Fruit fly (Drosophila melanogaster) whole organism, embryonic: Measurements from ENCODE around the gene senju.

ENCODE experiments used
- Aef1 ChIP-seq: fragments of 200-800 bp; sonication (Bioruptor generic); IDR thresholded peaks from 3 replicates; pipeline ENCODE4 v1.3.6; 2022; ENCODE audit warnings: missing biosample characterization, missing genetic modification characterization
- B-H1 ChIP-seq: fragments of 200-800 bp; sonication (Bioruptor generic); IDR thresholded peaks from 3 replicates; pipeline ENCODE4 v1.3.6; 2022; ENCODE audit warnings: missing biosample characterization, missing genetic modification characterization
- B-H2 ChIP-seq: fragments of 200-800 bp; sonication (Bioruptor generic); optimal IDR thresholded peaks from 2 replicates; lab custom pipeline; 2018; ENCODE audit warnings: missing biosample characterization, mild to moderate bottlenecking, missing genetic modification characterization
- C15 ChIP-seq: fragments of 200-800 bp; sonication (Bioruptor generic); IDR thresholded peaks from 3 replicates; pipeline ENCODE4 v1.3.6; 2022; ENCODE audit warnings: missing biosample characterization, missing genetic modification characterization
- CG10274 ChIP-seq: fragments of 200-800 bp; sonication (Bioruptor generic); optimal IDR thresholded peaks from 3 replicates; lab custom pipeline; 2017; ENCODE audit warnings: missing biosample characterization, mild to moderate bottlenecking, missing genetic modification characterization
- CG10366 ChIP-seq: fragments of 200-800 bp; sonication (Bioruptor generic); IDR thresholded peaks from 2 replicates; pipeline ENCODE4 v1.3.6; 2022; ENCODE audit warnings: missing biosample characterization, missing genetic modification characterization
- CG11093 ChIP-seq: fragments of 200-800 bp; sonication (Bioruptor generic); IDR thresholded peaks from 3 replicates; pipeline ENCODE4 v1.3.6; 2022; ENCODE audit warnings: missing biosample characterization, missing genetic modification characterization
- CG12219 ChIP-seq: fragments of 200-800 bp; sonication (Bioruptor generic); optimal IDR thresholded peaks from 3 replicates; lab custom pipeline; 2018; ENCODE audit warnings: missing biosample characterization, mild to moderate bottlenecking, missing genetic modification characterization
- CG12744 ChIP-seq: fragments of 200-800 bp; sonication (Bioruptor generic); optimal IDR thresholded peaks from 2 replicates; lab custom pipeline; 2016; ENCODE audit warnings: missing biosample characterization, missing genetic modification characterization
- CG12769 ChIP-seq: fragments of 200-800 bp; sonication (Bioruptor generic); optimal IDR thresholded peaks from 2 replicates; lab custom pipeline; 2019; ENCODE audit warnings: missing biosample characterization, mild to moderate bottlenecking, missing genetic modification characterization, moderate library complexity
- CG13123 ChIP-seq: fragments of 200-800 bp; sonication (Bioruptor generic); optimal IDR thresholded peaks from 2 replicates; lab custom pipeline; 2016; ENCODE audit warnings: missing biosample characterization, missing genetic modification characterization
- CG13775 ChIP-seq: fragments of 200-800 bp; sonication (Bioruptor generic); optimal IDR thresholded peaks from 3 replicates; lab custom pipeline; 2017; ENCODE audit warnings: missing biosample characterization, mild to moderate bottlenecking, missing genetic modification characterization
- CG15011 ChIP-seq: fragments of 200-800 bp; sonication (Bioruptor generic); optimal IDR thresholded peaks from 3 replicates; lab custom pipeline; 2018; ENCODE audit warnings: missing biosample characterization, mild to moderate bottlenecking, missing genetic modification characterization
- CG15073 ChIP-seq: fragments of 200-800 bp; sonication (Bioruptor generic); optimal IDR thresholded peaks from 2 replicates; lab custom pipeline; 2016; ENCODE audit warnings: missing biosample characterization, missing genetic modification characterization
- CG16779 ChIP-seq: fragments of 200-800 bp; sonication (Bioruptor generic); IDR thresholded peaks from 2 replicates; pipeline ENCODE4 v1.3.6; 2022; ENCODE audit warnings: missing biosample characterization, missing genetic modification characterization
- CG17186 ChIP-seq: fragments of 200-800 bp; sonication (Bioruptor generic); optimal IDR thresholded peaks from 3 replicates; lab custom pipeline; 2017; ENCODE audit warnings: missing biosample characterization, missing genetic modification reagents, missing genetic modification characterization
- CG18011 ChIP-seq: fragments of 200-800 bp; sonication (Bioruptor generic); optimal IDR thresholded peaks from 2 replicates; lab custom pipeline; 2017; ENCODE audit warnings: missing biosample characterization, missing genetic modification characterization, mild to moderate bottlenecking, moderate library complexity, missing genotype
- CG4328 ChIP-seq: fragments of 200-800 bp; sonication (Bioruptor generic); optimal IDR thresholded peaks from 3 replicates; lab custom pipeline; 2017; ENCODE audit warnings: missing biosample characterization, missing genetic modification reagents, missing genetic modification characterization
- CG4730 ChIP-seq: fragments of 200-800 bp; sonication (Bioruptor generic); IDR thresholded peaks from 2 replicates; pipeline ENCODE4 v1.3.6; 2022; ENCODE audit warnings: missing biosample characterization, missing genetic modification characterization
- CG6689 ChIP-seq: fragments of 200-800 bp; sonication (Bioruptor generic); IDR thresholded peaks from 2 replicates; pipeline ENCODE4 v1.3.6; 2022; ENCODE audit warnings: missing biosample characterization, missing genetic modification characterization
- CG6765 ChIP-seq: fragments of 200-800 bp; sonication (Bioruptor generic); optimal IDR thresholded peaks from 3 replicates; lab custom pipeline; 2017; ENCODE audit warnings: missing biosample characterization, mild to moderate bottlenecking, missing genetic modification characterization
- CG6854 ChIP-seq: fragments of 200-800 bp; sonication (Bioruptor generic); optimal IDR thresholded peaks from 3 replicates; lab custom pipeline; 2017; ENCODE audit warnings: missing biosample characterization, mild to moderate bottlenecking, missing genetic modification characterization
- CG7357 ChIP-seq: fragments of 200-800 bp; sonication (Bioruptor generic); IDR thresholded peaks from 3 replicates; pipeline ENCODE4 v1.3.6; 2022; ENCODE audit warnings: missing biosample characterization, missing genetic modification characterization
- ERR ChIP-seq: fragments of 200-800 bp; sonication (Bioruptor generic); optimal IDR thresholded peaks from 2 replicates; lab custom pipeline; 2016; ENCODE audit warnings: missing biosample characterization, missing genetic modification characterization
- GATAe ChIP-seq: fragments of 200-800 bp; sonication (Bioruptor generic); conservative IDR thresholded peaks from 2 replicates; pipeline ENCODE4 v1.3.6; 2022; ENCODE audit warnings: missing biosample characterization, missing genetic modification characterization
- Gsc ChIP-seq: fragments of 200-800 bp; sonication (Bioruptor generic); IDR thresholded peaks from 2 replicates; pipeline ENCODE4 v1.3.6; 2022; ENCODE audit warnings: missing biosample characterization, missing genetic modification characterization
- Hey ChIP-seq: fragments of 200-800 bp; sonication (Bioruptor generic); optimal IDR thresholded peaks from 3 replicates; lab custom pipeline; 2018; ENCODE audit warnings: missing biosample characterization, mild to moderate bottlenecking, missing genetic modification characterization
- MBD-R2 ChIP-seq: fragments of 200-800 bp; sonication (Bioruptor generic); IDR thresholded peaks from 2 replicates; pipeline ENCODE4 v1.3.6; 2022; ENCODE audit warnings: missing biosample characterization, missing genetic modification characterization
- Poxn ChIP-seq: fragments of 200-800 bp; sonication (Bioruptor generic); IDR thresholded peaks from 2 replicates; pipeline ENCODE4 v1.3.6; 2022; ENCODE audit warnings: missing biosample characterization, missing genetic modification characterization
- abd-A ChIP-seq: fragments of 200-800 bp; sonication (Bioruptor generic); optimal IDR thresholded peaks from 3 replicates; lab custom pipeline; 2019; ENCODE audit warnings: missing biosample characterization, mild to moderate bottlenecking, missing genetic modification characterization, moderate library complexity
- ac ChIP-seq: fragments of 200-800 bp; sonication (Bioruptor generic); optimal IDR thresholded peaks from 3 replicates; lab custom pipeline; 2017; ENCODE audit warnings: missing biosample characterization, mild to moderate bottlenecking, missing genetic modification characterization
- aop ChIP-seq: fragments of 200-800 bp; sonication (Bioruptor generic); IDR thresholded peaks from 2 replicates; pipeline ENCODE4 v1.3.6; 2022; ENCODE audit warnings: missing biosample characterization, missing genetic modification characterization
- bcd ChIP-seq: fragments of 200-800 bp; sonication (Bioruptor generic); optimal IDR thresholded peaks from 2 replicates; lab custom pipeline; 2017; ENCODE audit warnings: missing biosample characterization, mild to moderate bottlenecking, missing genetic modification characterization
- croc ChIP-seq: fragments of 200-800 bp; sonication (Bioruptor generic); conservative IDR thresholded peaks from 3 replicates; pipeline ENCODE4 v1.3.6; 2022; ENCODE audit warnings: missing biosample characterization, missing genetic modification characterization
- gce ChIP-seq: fragments of 200-800 bp; sonication (Bioruptor generic); IDR thresholded peaks from 3 replicates; pipeline ENCODE4 v1.3.6; 2022; ENCODE audit warnings: missing biosample characterization, missing genetic modification characterization
- gro ChIP-seq: fragments of 200-800 bp; sonication (Bioruptor generic); optimal IDR thresholded peaks from 2 replicates; lab custom pipeline; 2016; ENCODE audit warnings: missing biosample characterization, missing genetic modification characterization
- hth ChIP-seq: fragments of >200 bp; optimal IDR thresholded peaks from 2 replicates; lab custom pipeline; 2017; ENCODE audit warnings: inconsistent platforms
- inv ChIP-seq: fragments of 200-800 bp; sonication (Bioruptor generic); IDR thresholded peaks from 2 replicates; pipeline ENCODE4 v1.3.6; 2022; ENCODE audit warnings: missing biosample characterization, missing genetic modification characterization; ENCODE audit not compliant: partially characterized antibody
- jing ChIP-seq: fragments of 200-800 bp; sonication (Bioruptor generic); optimal IDR thresholded peaks from 2 replicates; lab custom pipeline; 2018; ENCODE audit warnings: missing biosample characterization, mild to moderate bottlenecking, missing genetic modification characterization
- kah ChIP-seq: fragments of 200-800 bp; sonication (Bioruptor generic); optimal IDR thresholded peaks from 2 replicates; lab custom pipeline; 2018; ENCODE audit warnings: missing biosample characterization, mild to moderate bottlenecking, missing genetic modification characterization
- lbe ChIP-seq: fragments of 200-800 bp; sonication (Bioruptor generic); optimal IDR thresholded peaks from 2 replicates; lab custom pipeline; 2016; ENCODE audit warnings: missing biosample characterization, mild to moderate bottlenecking, missing genetic modification characterization
- p53 ChIP-seq: fragments of 200-800 bp; sonication (Bioruptor generic); optimal IDR thresholded peaks from 2 replicates; lab custom pipeline; 2016; ENCODE audit warnings: missing biosample characterization, missing genetic modification characterization
- pb ChIP-seq: fragments of 200-800 bp; sonication (Bioruptor generic); optimal IDR thresholded peaks from 3 replicates; lab custom pipeline; 2016; ENCODE audit warnings: missing biosample characterization, missing genetic modification characterization
- prd ChIP-seq, 3 experiments: fragments of >200 bp in 2 of 3; fragments of 200-800 bp in 1 of 3; sonication (Bioruptor generic) in 1 of 3; optimal IDR thresholded peaks in 2 of 3; IDR thresholded peaks in 1 of 3; 2 replicates in 2 of 3; 3 replicates in 1 of 3; pipeline versions ENCODE4 v1.3.6 to Lab custom; 2017 to 2022; ENCODE audit warnings: missing biosample characterization in 1 of 3, missing genetic modification characterization in 1 of 3
- sc ChIP-seq, 3 experiments: fragments of >200 bp in 2 of 3; fragments of 200-800 bp in 1 of 3; sonication (Bioruptor generic) in 1 of 3; optimal IDR thresholded peaks; 2 replicates in 2 of 3; 3 replicates in 1 of 3; lab custom pipeline; 2017; ENCODE audit warnings: mild to moderate bottlenecking in 1 of 3, missing biosample characterization in 1 of 3, missing genetic modification characterization in 1 of 3, missing genetic modification reagents in 1 of 3
- seq ChIP-seq: fragments of 200-800 bp; sonication (Bioruptor generic); IDR thresholded peaks from 2 replicates; pipeline ENCODE4 v1.3.6; 2022; ENCODE audit warnings: missing biosample characterization, missing genetic modification characterization
- tup ChIP-seq: fragments of 200-800 bp; sonication (Bioruptor generic); optimal IDR thresholded peaks from 2 replicates; lab custom pipeline; 2016; ENCODE audit warnings: missing biosample characterization, mild to moderate bottlenecking, missing genetic modification characterization, moderate library complexity
- vvl ChIP-seq: fragments of 200-800 bp; sonication (Bioruptor generic); IDR thresholded peaks from 2 replicates; pipeline ENCODE4 v1.3.6; 2022; ENCODE audit warnings: missing biosample characterization, missing genetic modification characterization
- yki ChIP-seq: fragments of >200 bp; optimal IDR thresholded peaks from 3 replicates; lab custom pipeline; 2018

Gene senju

dm6 chr2L:5070797-5071579, 18.3 kb downstream of the senju start, which contains the start of gene RpL37A (continued):
- no peak; the same call in 1 of the 2 replicates for TF ChIP-seq inv (GFP tag; lab: Robert Waterston, UW)
- TF ChIP-seq MBD-R2, result peak; percentile 67
- no peak for TF ChIP-seq CG4730 (GFP tag; lab: Robert Waterston, UW)
- peak; percentile 59 for TF ChIP-seq ac
- TF ChIP-seq Poxn, result no peak
- no peak for TF ChIP-seq abd-A
- TF ChIP-seq B-H2 (GFP tag; lab: Kevin White, UChicago), result peak; percentile 86
- TF ChIP-seq CG10274 (GFP tag; lab: Kevin White, UChicago), result peak; percentile 69
- peak; percentile 80 for TF ChIP-seq seq (GFP tag; lab: Robert Waterston, UW)
- TF ChIP-seq croc (GFP tag; lab: Robert Waterston, UW), result no peak
- TF ChIP-seq p53 (GFP tag; lab: Kevin White, UChicago), result peak; percentile 85
- TF ChIP-seq prd (optimal IDR thresholded peaks at IDR 0.05; lab: Kevin White, UChicago), result no peak
- TF ChIP-seq prd (GFP tag; IDR thresholded peaks at IDR 0.05; lab: Robert Waterston, UW), result no peak; the same call in 2 of the 3 replicates
- peak; percentile 78 for TF ChIP-seq CG12769 (tag; lab: Kevin White, UChicago)
- TF ChIP-seq C15 (GFP tag; lab: Robert Waterston, UW), result peak; percentile 59; the same call in 1 of the 3 replicates
- TF ChIP-seq lbe (GFP tag; lab: Kevin White, UChicago), result peak; percentile 39
- TF ChIP-seq hth (lab: Kevin White, UChicago), result no peak
- TF ChIP-seq CG10366, result peak; percentile 74
- no peak for TF ChIP-seq sc (optimal IDR thresholded peaks at IDR 0.05; lab: Kevin White, UChicago)
- peak; percentile 50 for TF ChIP-seq sc (GFP tag; optimal IDR thresholded peaks at IDR 0.05; lab: Kevin White, UChicago)
- no peak for TF ChIP-seq CG15073 (GFP tag; lab: Kevin White, UChicago)
- TF ChIP-seq CG4328 (GFP tag; lab: Kevin White, UChicago), result peak; percentile 86
- TF ChIP-seq CG13123 (GFP tag; lab: Kevin White, UChicago), result peak; percentile 57
- peak; percentile 90 for TF ChIP-seq vvl (GFP tag; lab: Robert Waterston, UW)
- peak; percentile 55 for TF ChIP-seq ERR (GFP tag; lab: Kevin White, UChicago)
- TF ChIP-seq CG6765 (GFP tag; lab: Kevin White, UChicago), result peak; percentile 94
- TF ChIP-seq CG13775 (GFP tag; lab: Kevin White, UChicago), result peak; percentile 90
- TF ChIP-seq yki (lab: Kevin White, UChicago), result no peak
- TF ChIP-seq Gsc (GFP tag; lab: Robert Waterston, UW), result no peak
- TF ChIP-seq CG7357 (GFP tag; lab: Robert Waterston, UW), result no peak
- TF ChIP-seq tup (GFP tag; lab: Kevin White, UChicago), result peak; percentile 30
- peak; percentile 77 for TF ChIP-seq CG12219 (GFP tag; lab: Kevin White, UChicago)
- TF ChIP-seq bcd (GFP tag; lab: Kevin White, UChicago), result peak; percentile 90
- TF ChIP-seq CG17186 (GFP tag; lab: Kevin White, UChicago), result peak; percentile 92
- TF ChIP-seq CG18011, result peak; percentile 31
- TF ChIP-seq CG15011, result peak; percentile 76
- no peak for TF ChIP-seq Hey (tag; lab: Kevin White, UChicago)
- TF ChIP-seq kah (GFP tag; lab: Kevin White, UChicago), result peak; percentile 76
- no peak for TF ChIP-seq CG16779
- peak; percentile 54; the same call in 1 of the 3 replicates for TF ChIP-seq B-H1 (GFP tag; lab: Robert Waterston, UW)
- peak; percentile 71 for TF ChIP-seq CG12744
- no peak for TF ChIP-seq aop (GFP tag; lab: Robert Waterston, UW)
- no peak; the same call in 2 of the 3 replicates for TF ChIP-seq Aef1 (GFP tag; lab: Robert Waterston, UW)
- TF ChIP-seq gce (GFP tag; lab: Robert Waterston, UW), result peak; percentile 78; the same call in 2 of the 3 replicates
- TF ChIP-seq GATAe (GFP tag; lab: Robert Waterston, UW), result no peak
- peak; percentile 84 for TF ChIP-seq CG6854 (GFP tag; lab: Kevin White, UChicago)
- TF ChIP-seq pb (GFP tag; lab: Kevin White, UChicago), result peak; percentile 79
- peak; percentile 50 for TF ChIP-seq CG6689 (GFP tag; lab: Robert Waterston, UW)
- TF ChIP-seq gro (GFP tag; lab: Kevin White, UChicago), result peak; percentile 88
- TF ChIP-seq jing (GFP tag; lab: Kevin White, UChicago), result no peak
- no peak for TF ChIP-seq CG11093 (GFP tag; lab: Robert Waterston, UW)
